Worm (Caenorhabditis elegans) whole organism, L4 larva: ENCODE data around the gene F46F2.3.
A peak's percentile ranks its signal among the peaks of the same experiment; 100 is the strongest.

Experiments
- T26A8.4 ChIP-seq: fragments of 200-800 bp; sonication (Bioruptor generic); IDR thresholded peaks from 2 replicates; pipeline ENCODE4 v1.3.6; 2022; ENCODE audit warnings: missing genetic modification characterization, missing compliant biosample characterization
- Y48G9A.11 ChIP-seq: fragments of 200-800 bp; sonication (Bioruptor generic); IDR thresholded peaks from 2 replicates; pipeline ENCODE4 v1.3.6; 2022; ENCODE audit warnings: missing genetic modification reagents, missing genetic modification characterization, missing compliant biosample characterization
- Y5F2A.4 ChIP-seq: fragments of 200-800 bp; sonication (Bioruptor generic); optimal IDR thresholded peaks from 2 replicates; lab custom pipeline; 2018; ENCODE audit warnings: mild to moderate bottlenecking, missing genetic modification characterization, missing compliant biosample characterization
- Y75B8A.6 ChIP-seq: fragments of 200-800 bp; sonication (Bioruptor generic); IDR thresholded peaks from 2 replicates; pipeline ENCODE4 v1.3.6; 2022; ENCODE audit warnings: missing genetic modification reagents, missing genetic modification characterization, missing compliant biosample characterization
- aly-2 ChIP-seq: sonication (generic microtip); optimal IDR thresholded peaks from 2 replicates; lab custom pipeline; 2018; ENCODE audit warnings: missing biosample characterization, missing genetic modification characterization
- ceh-28 ChIP-seq: fragments of 150-350 bp; optimal IDR thresholded peaks from 2 replicates; lab custom pipeline; 2014; ENCODE audit warnings: missing biosample characterization, missing genetic modification reagents, missing genetic modification characterization
- ceh-32 ChIP-seq: sonication (generic microtip); optimal IDR thresholded peaks from 2 replicates; lab custom pipeline; 2016; ENCODE audit warnings: mild to moderate bottlenecking, missing genetic modification characterization, missing compliant biosample characterization; ENCODE audit not compliant: poor library complexity
- ceh-44 ChIP-seq: fragments of 200-800 bp; sonication (Bioruptor generic); IDR thresholded peaks from 2 replicates; pipeline ENCODE4 v1.3.6; 2022; ENCODE audit warnings: missing genetic modification reagents, missing genetic modification characterization, missing compliant biosample characterization
- ceh-62 ChIP-seq: sonication (generic microtip); optimal IDR thresholded peaks from 2 replicates; lab custom pipeline; 2017; ENCODE audit warnings: missing biosample characterization, missing genetic modification characterization
- ces-1 ChIP-seq: fragments of 150-350 bp; sonication (generic microtip); optimal IDR thresholded peaks from 4 replicates; lab custom pipeline; 2014; ENCODE audit warnings: missing biosample characterization, missing genetic modification reagents, missing genetic modification characterization
- cey-2 ChIP-seq: sonication (generic microtip); optimal IDR thresholded peaks from 3 replicates; lab custom pipeline; 2017; ENCODE audit warnings: missing genetic modification characterization, mild to moderate bottlenecking, missing compliant biosample characterization, antibody characterized with exemption, borderline replicate concordance; ENCODE audit not compliant: insufficient read depth
- ctbp-1 ChIP-seq: fragments of 200-800 bp; sonication (Bioruptor generic); IDR thresholded peaks from 2 replicates; pipeline ENCODE4 v1.3.6; 2022; ENCODE audit warnings: missing genetic modification reagents, missing genetic modification characterization, missing compliant biosample characterization
- daf-8 ChIP-seq: fragments of 200-800 bp; sonication (Bioruptor generic); IDR thresholded peaks from 2 replicates; pipeline ENCODE4 v1.3.6; 2022; ENCODE audit warnings: missing genetic modification characterization, missing compliant biosample characterization
- dmd-6 ChIP-seq: fragments of 200-800 bp; sonication (Bioruptor generic); IDR thresholded peaks from 2 replicates; pipeline ENCODE4 v1.3.6; 2022; ENCODE audit warnings: missing genetic modification reagents, missing genetic modification characterization, missing compliant biosample characterization
- dpl-1 ChIP-seq: fragments of 150-350 bp; optimal IDR thresholded peaks from 2 replicates; lab custom pipeline; 2014; ENCODE audit warnings: missing biosample characterization, missing genetic modification reagents, missing genetic modification characterization
- dve-1 ChIP-seq: sonication (generic microtip); optimal IDR thresholded peaks from 2 replicates; lab custom pipeline; 2017; ENCODE audit warnings: antibody characterized with exemption, mild to moderate bottlenecking, missing genetic modification characterization, missing compliant biosample characterization; ENCODE audit not compliant: insufficient read depth
- egl-27 ChIP-seq: sonication (generic microtip); optimal IDR thresholded peaks from 3 replicates; lab custom pipeline; 2017; ENCODE audit warnings: missing biosample characterization, missing genetic modification reagents, missing genetic modification characterization
- egl-43 ChIP-seq: fragments of 200-800 bp; sonication (Bioruptor generic); IDR thresholded peaks from 2 replicates; pipeline ENCODE4 v1.3.6; 2022; ENCODE audit warnings: missing genetic modification reagents, missing genetic modification characterization, missing compliant biosample characterization
- fos-1 ChIP-seq: fragments of 150-350 bp; optimal IDR thresholded peaks from 2 replicates; lab custom pipeline; 2014; ENCODE audit warnings: missing biosample characterization, missing genetic modification characterization
- gei-8 ChIP-seq: fragments of 200-800 bp; sonication (Bioruptor generic); optimal IDR thresholded peaks from 2 replicates; lab custom pipeline; 2018; ENCODE audit warnings: mild to moderate bottlenecking, missing genetic modification characterization, missing compliant biosample characterization
- hlh-11 ChIP-seq: fragments of 200-800 bp; sonication (Bioruptor generic); optimal IDR thresholded peaks from 2 replicates; lab custom pipeline; 2018; ENCODE audit warnings: mild to moderate bottlenecking, missing genetic modification characterization, missing compliant biosample characterization
- hlh-30 ChIP-seq: sonication (generic microtip); optimal IDR thresholded peaks from 2 replicates; lab custom pipeline; 2017; ENCODE audit warnings: antibody characterized with exemption, mild to moderate bottlenecking, missing genetic modification characterization, missing compliant biosample characterization; ENCODE audit not compliant: insufficient read depth
- jun-1 ChIP-seq: fragments of 150-350 bp; optimal IDR thresholded peaks from 2 replicates; lab custom pipeline; 2014; ENCODE audit warnings: missing biosample characterization, missing genetic modification reagents, missing genetic modification characterization
- lim-7 ChIP-seq: fragments of 200-800 bp; sonication (Bioruptor generic); IDR thresholded peaks from 2 replicates; pipeline ENCODE4 v1.3.6; 2022; ENCODE audit warnings: missing genetic modification characterization, missing compliant biosample characterization
- lin-15B ChIP-seq: fragments of 150-350 bp; sonication (generic microtip); optimal IDR thresholded peaks from 3 replicates; lab custom pipeline; 2014; ENCODE audit warnings: missing biosample characterization, missing genetic modification characterization
- lin-39 ChIP-seq: fragments of 150-350 bp; optimal IDR thresholded peaks from 2 replicates; lab custom pipeline; 2014; ENCODE audit warnings: missing biosample characterization, missing genetic modification reagents, missing genetic modification characterization
- madf-9 ChIP-seq: fragments of 200-800 bp; sonication (Bioruptor generic); conservative IDR thresholded peaks from 2 replicates; pipeline ENCODE4 v1.3.6; 2022; ENCODE audit warnings: missing genetic modification reagents, missing genetic modification characterization, missing compliant biosample characterization
- mdl-1 ChIP-seq, 2 experiments: fragments of 150-350 bp in 1 of 2; sonication (generic microtip) in 1 of 2; optimal IDR thresholded peaks; 2 replicates each; lab custom pipeline; 2014 to 2017; ENCODE audit warnings: missing biosample characterization in 2 of 2, missing genetic modification characterization in 2 of 2
- mdt-29 ChIP-seq: fragments of 200-800 bp; sonication (Bioruptor generic); IDR thresholded peaks from 2 replicates; pipeline ENCODE4 v1.3.6; 2022; ENCODE audit warnings: missing genetic modification reagents, missing genetic modification characterization, missing compliant biosample characterization
- mep-1 ChIP-seq: fragments of 150-350 bp; sonication (generic microtip); optimal IDR thresholded peaks from 3 replicates; lab custom pipeline; 2014; ENCODE audit warnings: missing biosample characterization, missing genetic modification characterization
- mes-2 ChIP-seq: sonication (generic microtip); optimal IDR thresholded peaks from 2 replicates; lab custom pipeline; 2016; ENCODE audit warnings: missing genotype, mild to moderate bottlenecking, missing genetic modification characterization, missing compliant biosample characterization; ENCODE audit not compliant: poor library complexity, severe bottlenecking
- mxl-3 ChIP-seq: fragments of 200-800 bp; sonication (Bioruptor generic); optimal IDR thresholded peaks from 2 replicates; lab custom pipeline; 2018; ENCODE audit warnings: mild to moderate bottlenecking, missing genetic modification characterization, missing compliant biosample characterization
- nhr-111 ChIP-seq: fragments of 200-800 bp; sonication (Bioruptor generic); optimal IDR thresholded peaks from 2 replicates; lab custom pipeline; 2018; ENCODE audit warnings: mild to moderate bottlenecking, missing genetic modification characterization, missing compliant biosample characterization
- nhr-237 ChIP-seq: sonication (generic microtip); optimal IDR thresholded peaks from 2 replicates; lab custom pipeline; 2017; ENCODE audit warnings: missing biosample characterization, missing genetic modification characterization
- nhr-77 ChIP-seq: fragments of 150-350 bp; optimal IDR thresholded peaks from 2 replicates; lab custom pipeline; 2014; ENCODE audit warnings: missing biosample characterization, missing genetic modification characterization
- pha-4 ChIP-seq, 2 experiments: fragments of 150-350 bp in 1 of 2; fragments of 200-800 bp in 1 of 2; sonication (Bioruptor generic) in 1 of 2; IDR thresholded peaks in 1 of 2; optimal IDR thresholded peaks in 1 of 2; 2 replicates each; pipeline versions ENCODE4 v1.3.6 to Lab custom; 2014 to 2022; ENCODE audit warnings: missing genetic modification characterization in 2 of 2, missing genetic modification reagents in 2 of 2, missing biosample characterization in 1 of 2, missing compliant biosample characterization in 1 of 2
- php-3 ChIP-seq: fragments of 200-800 bp; sonication (Bioruptor generic); IDR thresholded peaks from 2 replicates; pipeline ENCODE4 v1.3.6; 2022; ENCODE audit warnings: missing genetic modification reagents, missing genetic modification characterization, missing compliant biosample characterization
- saeg-2 ChIP-seq: fragments of 200-800 bp; sonication (Bioruptor generic); IDR thresholded peaks from 2 replicates; pipeline ENCODE4 v1.3.6; 2022; ENCODE audit warnings: missing genetic modification reagents, missing genetic modification characterization, missing compliant biosample characterization
- sdz-12 ChIP-seq: fragments of 200-800 bp; sonication (Bioruptor generic); optimal IDR thresholded peaks from 2 replicates; lab custom pipeline; 2018; ENCODE audit warnings: mild to moderate bottlenecking, missing genetic modification characterization, missing compliant biosample characterization
- skn-1 ChIP-seq: fragments of 150-350 bp; optimal IDR thresholded peaks from 2 replicates; lab custom pipeline; 2014; ENCODE audit warnings: missing biosample characterization, missing genetic modification characterization
- spr-1 ChIP-seq: sonication (generic microtip); optimal IDR thresholded peaks from 2 replicates; lab custom pipeline; 2016; ENCODE audit warnings: mild to moderate bottlenecking, missing genetic modification characterization, missing compliant biosample characterization
- spr-3 ChIP-seq: fragments of 200-800 bp; sonication (Bioruptor generic); optimal IDR thresholded peaks from 2 replicates; lab custom pipeline; 2018; ENCODE audit warnings: mild to moderate bottlenecking, missing genetic modification characterization, missing compliant biosample characterization
- tra-1 ChIP-seq: fragments of 200-800 bp; sonication (Bioruptor generic); IDR thresholded peaks from 2 replicates; pipeline ENCODE4 v1.3.6; 2022; ENCODE audit warnings: missing genetic modification reagents, missing genetic modification characterization, missing compliant biosample characterization
- unc-62 ChIP-seq, 3 experiments: fragments of 150-350 bp in 1 of 3; sonication (generic microtip); optimal IDR thresholded peaks in 2 of 3; peaks in 1 of 3; 1 replicate in 1 of 3; 2 replicates in 2 of 3; lab custom pipeline; 2014 to 2017; ENCODE audit warnings: missing biosample characterization in 3 of 3, missing genetic modification characterization in 3 of 3, missing genetic modification reagents in 3 of 3, missing genotype in 1 of 3
- zfp-3 ChIP-seq: fragments of 200-800 bp; sonication (Bioruptor generic); conservative IDR thresholded peaks from 2 replicates; pipeline ENCODE4 v1.3.6; 2022; ENCODE audit warnings: missing genetic modification reagents, missing genetic modification characterization, missing compliant biosample characterization
- zip-2 ChIP-seq: fragments of 150-350 bp; optimal IDR thresholded peaks from 2 replicates; lab custom pipeline; 2014; ENCODE audit warnings: missing biosample characterization, missing genetic modification characterization
- ztf-7 ChIP-seq: fragments of 150-350 bp; optimal IDR thresholded peaks from 2 replicates; lab custom pipeline; 2014; ENCODE audit warnings: missing biosample characterization, missing genetic modification characterization

The F46F2.3 gene

ce11 chrX:15274827-15275761, 15.0 kb upstream of the F46F2.3 start (continued):
- TF ChIP-seq zfp-3 (GFP tag; lab: Robert Waterston, UW) (0 out of 2 replicates have a peak, but pooled peaks have one; percentile 44), ceh-32 (tag; lab: Kevin White, UChicago) (no peak), aly-2 (tag; lab: Kevin White, UChicago) (no peak), nhr-237 (peak; percentile 17), Y75B8A.6 (no peak), dmd-6 (GFP tag; lab: Robert Waterston, UW) (peak; percentile 82), Y48G9A.11 (GFP tag; lab: Robert Waterston, UW) (no peak), tra-1 (GFP tag; lab: Robert Waterston, UW) (peak; percentile 64; the same call in 1 of the 2 replicates), dpl-1 (peak; percentile 35), saeg-2 (0 out of 2 replicates have a peak, but pooled peaks have one; percentile 46), spr-1 (tag; lab: Kevin White, UChicago) (peak; percentile 70), T26A8.4 (GFP tag; lab: Robert Waterston, UW) (peak; percentile 86; the same call in 1 of the 2 replicates), ces-1 (GFP tag; lab: Kevin White, UChicago) (no peak), gei-8 (GFP tag; lab: Kevin White, UChicago) (peak; percentile 49), zip-2 (tag; lab: Kevin White, UChicago) (no peak), dve-1 (tag; lab: Kevin White, UChicago) (peak; percentile 95), ceh-44 (GFP tag; lab: Robert Waterston, UW) (no peak), mep-1 (peak; percentile 95), madf-9 (GFP tag; lab: Robert Waterston, UW) (peak; percentile 88), pha-4 (GFP tag; IDR thresholded peaks at IDR 0.05; lab: Robert Waterston, UW) (peak; percentile 90), pha-4 (tag; optimal IDR thresholded peaks at IDR 0.05; lab: Kevin White, UChicago) (peak; percentile 72), ceh-28 (no peak), daf-8 (GFP tag; lab: Robert Waterston, UW) (no peak), mxl-3 (peak; percentile 98), ctbp-1 (GFP tag; lab: Robert Waterston, UW) (peak; percentile 83), ztf-7 (no peak), fos-1 (tag; lab: Kevin White, UChicago) (no peak), unc-62 (GFP tag; optimal IDR thresholded peaks at IDR 0.05 in 1 of 2; lab: Kevin White, UChicago) (peak in 1 of 2 experiments; percentile 99), unc-62 (tag; optimal IDR thresholded peaks at IDR 0.05; lab: Kevin White, UChicago) (no peak), hlh-11 (tag; lab: Kevin White, UChicago) (peak; percentile 98), lin-39 (tag; lab: Kevin White, UChicago) (no peak), mdt-29 (GFP tag; lab: Robert Waterston, UW) (no peak), mes-2 (peak; percentile 70), Y5F2A.4 (GFP tag; lab: Kevin White, UChicago) (peak; percentile 48), cey-2 (no peak), mdl-1 (tag; optimal IDR thresholded peaks at IDR 0.05; lab: Kevin White, UChicago) (peak; percentile 52 to 95), ceh-62 (tag; lab: Kevin White, UChicago) (no peak), lin-15B (tag; lab: Kevin White, UChicago) (no peak), sdz-12 (GFP tag; lab: Kevin White, UChicago) (no peak), lim-7 (no peak), spr-3 (GFP tag; lab: Kevin White, UChicago) (peak; percentile 52), egl-27 (tag; lab: Kevin White, UChicago) (no peak), hlh-30 (tag; lab: Kevin White, UChicago) (peak; percentile 90), egl-43 (GFP tag; lab: Robert Waterston, UW) (no peak), php-3 (GFP tag; lab: Robert Waterston, UW) (no peak), nhr-77 (tag; lab: Kevin White, UChicago) (peak; percentile 87), skn-1 (no peak), nhr-111 (GFP tag; lab: Kevin White, UChicago) (no peak), jun-1 (tag; lab: Kevin White, UChicago) (peak; percentile 59)
